Worm (Caenorhabditis elegans): ENCODE measurements around the gene K02F6.5.
"Not testable (repeated sequence)": the region's sequence is repeated elsewhere in the genome, so short reads cannot be mapped to it uniquely, and the experiment has no call there.

Gene K02F6.5

ce11 chrII:2534459-2534858 lies at the start of gene K02F6.5:
TSS of gene K02F6.5 (plus strand) at chrII:2534759.
- TF ChIP-seq unc-62 (GFP tag; optimal IDR thresholded peaks at IDR 0.05), result not testable (repeated sequence)

DNA sequence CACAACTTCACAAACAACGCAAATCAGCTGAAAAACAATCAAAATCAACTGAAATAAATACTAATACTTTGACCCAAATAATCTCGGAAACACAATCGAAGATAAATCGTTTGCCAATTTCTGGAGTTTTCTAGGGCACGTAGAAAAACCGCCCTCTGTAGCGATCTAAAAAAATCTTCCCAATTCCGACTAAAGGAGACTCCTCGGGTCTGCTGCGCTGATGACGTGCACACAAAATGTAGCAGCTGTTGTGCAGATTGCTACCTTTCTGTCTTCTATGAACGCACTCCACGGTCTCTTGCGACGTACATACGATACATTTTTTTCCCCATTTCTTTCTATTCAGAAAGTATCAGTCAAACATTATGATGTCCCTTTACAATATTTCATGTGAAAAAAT lies 46.2 kb upstream of the K02F6.5 start, which contains the start of gene F53G2.1:
F53G2.1 (plus strand) TSS at position 301 of the 400 bp plus-strand sequence.
- no peak for TF ChIP-seq unc-62 (GFP tag; optimal IDR thresholded peaks at IDR 0.05)

DNA sequence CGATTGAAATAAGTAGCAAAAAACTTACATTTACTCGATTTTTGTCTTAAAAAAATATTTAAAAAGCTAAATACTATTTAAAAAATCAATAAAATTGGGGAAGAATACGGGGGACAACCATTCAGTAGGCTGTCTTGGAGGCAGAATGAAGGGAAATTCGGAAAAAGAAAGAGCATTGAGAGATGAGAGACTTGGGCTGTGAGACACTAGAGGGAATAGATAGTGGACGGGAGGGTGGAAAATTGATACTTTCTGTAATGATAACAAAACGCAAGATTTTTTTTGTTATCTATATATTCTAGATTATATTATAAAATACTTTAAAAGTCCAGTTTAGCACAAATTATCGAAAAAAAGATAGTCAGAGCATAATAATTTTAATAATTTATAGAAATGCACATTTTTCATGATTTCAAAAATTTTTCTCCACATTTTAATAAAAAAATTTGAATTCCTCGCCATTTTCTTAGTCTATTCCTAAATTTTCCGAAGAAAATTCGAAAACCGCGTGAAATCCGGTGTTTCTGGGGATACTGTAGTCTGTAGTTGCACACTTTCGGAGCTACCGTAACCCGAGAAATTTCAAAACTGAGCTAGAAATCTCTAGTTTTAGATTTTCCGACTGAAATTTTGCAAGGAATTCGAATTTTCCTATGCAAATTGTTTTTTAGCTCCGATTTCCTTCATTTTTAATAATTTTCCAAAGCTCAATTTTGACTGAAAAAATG lies 30.7 kb upstream of the K02F6.5 start:
- no peak for TF ChIP-seq unc-62 (GFP tag; optimal IDR thresholded peaks at IDR 0.05)

DNA sequence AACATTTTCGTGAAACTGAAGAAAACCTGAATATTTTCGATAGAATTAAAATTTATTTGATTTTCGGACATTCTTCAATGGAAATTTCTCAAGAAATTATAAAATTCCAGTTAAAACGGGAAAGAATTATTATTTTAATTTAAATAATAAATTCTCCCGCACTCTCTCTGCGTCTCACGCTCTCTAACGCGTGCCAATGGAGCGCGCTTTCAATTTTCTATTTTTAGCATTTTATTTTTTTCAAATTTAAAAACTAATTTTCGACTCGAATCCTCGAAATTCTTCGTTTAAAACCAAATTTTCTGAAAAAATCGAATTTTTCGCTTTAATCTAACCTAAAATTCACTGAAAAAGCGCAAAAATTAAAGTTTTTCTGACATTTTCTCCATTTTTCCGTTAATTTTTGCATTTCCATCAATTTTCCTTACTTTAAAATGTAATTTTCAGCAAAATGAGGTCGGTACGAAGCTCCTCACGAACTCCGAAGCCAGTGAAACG lies 30.1 kb upstream of the K02F6.5 start, which contains the start of gene gbas-1:
gbas-1 (plus strand) TSS at position 448 of the 498 bp plus-strand sequence.
- no peak for TF ChIP-seq unc-62 (GFP tag; optimal IDR thresholded peaks at IDR 0.05)

DNA sequence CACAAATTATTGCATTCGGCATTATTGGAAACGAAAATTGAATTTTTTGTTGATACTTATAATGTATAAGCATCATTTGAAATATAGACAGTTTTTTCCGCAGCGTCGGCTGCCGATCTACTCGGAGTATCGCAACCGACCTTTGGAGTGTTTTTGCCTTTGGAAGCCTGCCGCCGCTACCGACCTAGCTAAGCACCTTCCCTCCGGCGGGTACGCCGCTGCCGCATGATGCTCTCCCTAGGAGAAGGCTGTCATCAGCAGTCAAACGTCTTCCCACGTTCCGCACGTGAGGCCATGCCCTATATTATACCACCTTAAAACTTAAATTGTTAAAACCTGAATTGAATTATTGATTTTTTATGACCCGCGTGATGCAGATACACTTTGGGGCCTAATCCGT lies 16.1 kb upstream of the K02F6.5 start:
- no peak for TF ChIP-seq unc-62 (GFP tag; optimal IDR thresholded peaks at IDR 0.05)

DNA sequence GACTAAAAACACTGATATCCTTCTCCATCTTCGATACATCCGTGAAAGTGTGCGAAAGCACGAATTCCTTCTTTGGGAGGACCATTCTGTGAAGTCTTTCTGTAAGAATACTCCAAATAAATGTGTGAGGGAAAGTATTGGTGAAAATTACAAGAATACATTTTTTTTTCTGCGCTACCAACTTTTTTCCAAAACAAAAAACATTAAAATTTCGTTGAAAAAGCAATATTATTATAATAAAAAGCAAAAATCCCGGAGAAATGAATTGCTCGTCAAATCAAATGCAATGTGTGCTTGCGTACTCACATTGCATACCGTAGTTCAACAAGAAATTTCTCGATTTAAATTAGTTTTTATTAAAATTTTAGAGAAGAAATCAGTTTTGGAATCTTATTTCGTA lies 12.6 kb upstream of the K02F6.5 start, which contains the start of gene bath-13:
bath-13 (minus strand) TSS at position 101 of the 400 bp plus-strand sequence.
- no peak for TF ChIP-seq unc-62 (GFP tag; optimal IDR thresholded peaks at IDR 0.05)

- TF ChIP-seq unc-62 (GFP tag; optimal IDR thresholded peaks at IDR 0.05), result no peak
Observed at ce11 chrII:2525652-2526051, 8.9 kb upstream of the K02F6.5 start.

DNA sequence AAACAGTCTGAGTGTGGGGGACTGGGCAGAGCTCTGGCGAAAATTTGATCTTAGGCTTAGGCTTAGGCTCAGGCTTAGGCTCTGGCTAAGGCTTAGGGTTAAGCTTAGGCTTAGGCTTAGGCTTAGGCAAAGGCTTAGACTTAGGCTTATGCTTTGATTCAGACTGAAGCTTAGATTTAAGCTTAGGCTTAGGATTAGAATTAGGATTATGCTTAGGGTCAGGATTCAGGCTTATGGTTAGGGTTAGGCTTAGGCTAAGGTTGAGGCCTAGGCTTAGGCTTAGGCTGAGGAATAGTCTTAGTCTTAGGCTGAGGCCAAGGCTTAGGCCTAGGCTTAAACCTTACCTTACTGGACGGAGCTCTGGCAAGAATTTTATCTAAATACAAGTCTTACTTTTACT lies 7.7 kb upstream of the K02F6.5 start:
- TF ChIP-seq unc-62 (GFP tag; optimal IDR thresholded peaks at IDR 0.05), result no peak

DNA sequence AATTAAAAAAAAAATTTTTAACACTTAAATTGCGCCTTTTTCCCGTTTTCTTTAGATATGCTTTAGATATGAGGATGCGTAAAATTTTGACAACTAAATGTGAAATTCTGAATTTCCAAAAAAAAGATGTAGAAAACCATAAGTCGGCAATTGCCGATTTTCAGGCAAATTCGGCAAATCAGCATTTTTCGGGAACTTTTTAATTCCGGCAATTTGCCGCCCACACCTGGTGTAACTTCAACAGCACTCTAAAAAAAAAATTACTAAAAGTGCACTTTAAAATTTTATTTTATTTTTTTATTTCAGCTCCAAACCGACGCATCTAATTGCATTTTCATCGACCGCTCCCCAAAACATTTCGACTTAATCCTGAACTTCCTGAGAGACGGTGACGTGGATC lies 4.1 kb upstream of the K02F6.5 start, which contains the start of gene K02F6.6:
K02F6.6 (plus strand) TSS at position 301 of the 400 bp plus-strand sequence.
- TF ChIP-seq unc-62 (GFP tag; optimal IDR thresholded peaks at IDR 0.05), result no peak

- TF ChIP-seq unc-62 (GFP tag; optimal IDR thresholded peaks at IDR 0.05), result not testable (repeated sequence)
Observed at ce11 chrII:2534952-2535351, 393 bp downstream of the K02F6.5 start, which contains the start of gene K02F6.8. TSS of gene K02F6.8 (minus strand) at chrII:2535052.

ce11 chrII:2537754-2538153 lies 3.2 kb downstream of the K02F6.5 start, which contains the start of gene K02F6.7:
TSS of gene K02F6.7 (minus strand) at chrII:2537854.
- no peak for TF ChIP-seq unc-62 (GFP tag; optimal IDR thresholded peaks at IDR 0.05)

ce11 chrII:2538194-2538593 lies 3.6 kb downstream of the K02F6.5 start, which contains the start of gene K02F6.4:
TSS of gene K02F6.4 (plus strand) at chrII:2538494.
- no peak for TF ChIP-seq unc-62 (GFP tag; optimal IDR thresholded peaks at IDR 0.05)

- TF ChIP-seq unc-62 (GFP tag; optimal IDR thresholded peaks at IDR 0.05), result no peak
Observed at ce11 chrII:2545925-2546324, 11.4 kb downstream of the K02F6.5 start, which contains the start of gene K02F6.3. TSS of gene K02F6.3 (plus strand) at chrII:2546225.

DNA sequence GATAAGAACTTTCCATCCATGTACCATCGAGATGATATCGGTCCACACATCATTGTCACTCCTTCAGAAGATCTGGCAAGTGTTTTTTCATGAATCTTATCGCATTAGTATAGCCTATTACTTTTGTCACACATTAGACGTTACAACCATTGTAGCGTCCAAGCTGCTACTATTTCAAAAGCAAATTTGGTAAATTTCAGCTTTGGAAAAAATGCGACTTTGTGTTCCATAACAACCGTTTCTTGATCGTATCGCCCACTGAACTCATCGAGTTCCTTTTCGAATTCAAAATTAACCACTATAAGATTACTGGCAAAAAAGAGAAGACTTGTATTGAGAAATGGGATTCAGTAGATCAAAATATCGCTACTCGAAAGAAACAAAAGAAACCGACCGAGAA lies 18.5 kb downstream of the K02F6.5 start:
- no peak for TF ChIP-seq unc-62 (GFP tag; optimal IDR thresholded peaks at IDR 0.05)

DNA sequence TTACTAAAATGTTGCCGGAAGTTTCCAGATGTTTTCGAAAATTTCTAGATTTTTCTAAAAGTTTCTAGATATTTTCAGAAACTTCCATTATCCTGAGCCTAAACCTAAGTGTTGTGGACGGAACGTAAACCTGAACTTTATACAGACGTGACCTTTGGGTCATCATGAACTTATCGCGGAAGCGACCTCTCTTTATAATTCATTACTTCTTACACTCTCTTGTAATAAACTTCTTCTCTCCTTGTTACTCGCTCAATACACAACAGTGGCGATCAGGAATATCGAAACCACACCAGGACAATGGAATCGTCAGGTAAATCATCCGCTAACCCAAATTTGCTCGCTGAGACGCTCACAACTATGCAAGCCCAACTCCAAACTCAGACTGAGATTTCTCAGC lies 19.1 kb downstream of the K02F6.5 start, which contains the start of gene K02F6.1:
K02F6.1 (plus strand) TSS at position 301 of the 400 bp plus-strand sequence.
- TF ChIP-seq unc-62 (GFP tag; optimal IDR thresholded peaks at IDR 0.05), result not testable (repeated sequence)

DNA sequence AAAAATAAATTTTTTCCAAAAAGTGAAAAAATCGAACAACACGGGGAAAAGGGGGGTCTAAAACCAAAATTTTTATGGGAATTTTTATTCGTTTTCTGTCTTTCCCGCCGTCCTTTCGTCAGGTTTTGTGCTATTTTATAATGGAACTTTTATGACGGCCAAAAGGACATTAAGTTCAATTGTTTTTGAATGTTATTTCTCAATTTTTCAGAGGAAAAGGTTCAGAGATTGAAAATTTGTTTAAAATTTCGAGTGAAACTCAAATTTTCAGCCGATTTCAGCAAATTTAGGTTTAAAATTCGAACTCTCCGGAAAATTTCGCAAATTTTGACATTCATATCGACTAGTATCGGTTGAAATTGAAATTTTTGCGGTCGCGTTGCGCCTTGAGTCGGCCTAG lies 29.4 kb downstream of the K02F6.5 start, which contains the start of gene nep-18:
nep-18 (minus strand) TSS at position 101 of the 400 bp plus-strand sequence.
- no peak for TF ChIP-seq unc-62 (GFP tag; optimal IDR thresholded peaks at IDR 0.05)

DNA sequence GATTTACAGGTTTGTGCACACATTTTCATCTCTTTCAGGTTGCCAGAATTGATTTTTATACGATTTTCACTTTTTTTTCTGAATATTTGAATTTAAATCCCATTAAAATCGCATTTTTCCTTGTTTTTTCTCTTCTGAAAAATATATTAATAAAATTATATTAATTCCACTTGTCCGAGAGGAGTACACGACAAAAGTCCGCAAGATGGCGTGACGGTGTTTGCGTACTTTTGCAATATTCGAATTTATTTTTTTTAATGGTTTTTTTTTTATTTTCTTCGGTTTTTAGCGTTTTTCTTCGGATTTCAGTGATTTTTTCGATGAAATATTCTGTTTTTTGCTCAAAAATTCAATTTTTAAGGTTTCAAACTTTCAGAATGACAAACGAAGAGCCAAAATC lies 30.3 kb downstream of the K02F6.5 start, which contains the start of gene usp-39:
usp-39 (plus strand) TSS at position 377 of the 400 bp plus-strand sequence.
- no peak for TF ChIP-seq unc-62 (GFP tag; optimal IDR thresholded peaks at IDR 0.05)

Data from whole organism, dauer.